Worm (Caenorhabditis elegans) whole organism, young adult: ENCODE results near the gene icln-1.

ENCODE experiments used
- Y53F4B.3 ChIP-seq: fragments of 200-800 bp; sonication (Bioruptor generic); IDR thresholded peaks from 2 replicates; pipeline ENCODE4 v1.3.6; 2022; ENCODE audit warnings: missing genetic modification reagents, missing genetic modification characterization, missing compliant biosample characterization
- athp-1 ChIP-seq: sonication (generic microtip); optimal IDR thresholded peaks from 2 replicates; lab custom pipeline; 2017; ENCODE audit warnings: mild to moderate bottlenecking, missing genetic modification characterization, missing compliant biosample characterization
- bed-2 ChIP-seq: fragments of 200-800 bp; sonication (Bioruptor generic); IDR thresholded peaks from 2 replicates; pipeline ENCODE4 v1.3.6; 2022; ENCODE audit warnings: missing genetic modification reagents, missing genetic modification characterization, missing compliant biosample characterization
- hlh-12 ChIP-seq: sonication (generic microtip); optimal IDR thresholded peaks from 2 replicates; lab custom pipeline; 2016; ENCODE audit warnings: missing genetic modification characterization, missing compliant biosample characterization

ce11 chrIV:9093932-9094331 lies 1.5 kb downstream of the icln-1 start, which contains the start of gene lpl-1:
- TF ChIP-seq hlh-12 (tag; lab: Kevin White, UChicago) = no peak
- no peak for TF ChIP-seq athp-1 (tag; lab: Kevin White, UChicago)
- TF ChIP-seq Y53F4B.3 (GFP tag; lab: Robert Waterston, UW) = no peak
- no peak for TF ChIP-seq bed-2 (GFP tag; lab: Robert Waterston, UW)
